Worm (Caenorhabditis elegans): Measurements from ENCODE around the gene F13B12.3.

Gene F13B12.3

ce11 chrIV:10438901-10439300 is at the start of gene F13B12.3:
Gene F13B12.3, plus strand, starts transcription at chrIV:10439123.
- no peak for TF ChIP-seq him-1 (tag; optimal IDR thresholded peaks at IDR 0.05)
- TF ChIP-seq dao-5 (tag; optimal IDR thresholded peaks at IDR 0.05): no peak

- TF ChIP-seq him-1 (tag; optimal IDR thresholded peaks at IDR 0.05) (no peak), dao-5 (tag; optimal IDR thresholded peaks at IDR 0.05) (no peak), W03F9.2 (tag; optimal IDR thresholded peaks at IDR 0.05) (no peak)
Observed at ce11 chrIV:10391827-10392226, 47.1 kb upstream of the F13B12.3 start, which contains the start of gene spe-26. Gene spe-26, minus strand, starts transcription at chrIV:10391927.

- no peak for TF ChIP-seq him-1 (tag; optimal IDR thresholded peaks at IDR 0.05)
- no peak for TF ChIP-seq dao-5 (tag; optimal IDR thresholded peaks at IDR 0.05)
- TF ChIP-seq W03F9.2 (tag; optimal IDR thresholded peaks at IDR 0.05): no peak
Observed at ce11 chrIV:10394858-10395257, 44.1 kb upstream of the F13B12.3 start, which contains the start of gene R10H10.4. Gene R10H10.4, minus strand, starts transcription at chrIV:10394958.

DNA sequence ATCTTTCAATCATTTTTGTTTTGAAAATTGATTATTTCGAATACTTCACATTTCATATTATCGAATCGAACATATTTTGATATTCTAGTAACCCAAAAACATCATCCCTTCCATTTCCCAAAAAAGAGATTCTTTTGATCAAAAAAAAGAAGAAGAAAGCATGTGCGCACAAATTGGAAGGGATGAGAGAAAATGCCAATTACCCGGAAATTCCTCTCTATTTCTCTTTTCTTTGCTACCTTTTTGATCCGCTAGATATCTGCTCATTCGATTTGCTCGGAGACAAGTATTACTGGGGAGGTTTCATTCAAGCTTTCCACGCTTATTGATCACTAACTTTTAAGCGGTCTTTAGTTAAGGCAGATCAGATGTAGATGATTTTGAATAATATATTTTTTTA is 42.1 kb upstream of the F13B12.3 start:
- TF ChIP-seq him-1 (tag; optimal IDR thresholded peaks at IDR 0.05) (peak; percentile 1), W03F9.2 (tag; optimal IDR thresholded peaks at IDR 0.05) (no peak)

- no peak for TF ChIP-seq him-1 (tag; optimal IDR thresholded peaks at IDR 0.05)
- no peak for TF ChIP-seq W03F9.2 (tag; optimal IDR thresholded peaks at IDR 0.05)
- TF ChIP-seq dao-5 (tag; optimal IDR thresholded peaks at IDR 0.05): no peak
Observed at ce11 chrIV:10398244-10398643, 40.7 kb upstream of the F13B12.3 start.

- TF ChIP-seq dao-5 (tag; optimal IDR thresholded peaks at IDR 0.05): no peak
- TF ChIP-seq W03F9.2 (tag; optimal IDR thresholded peaks at IDR 0.05): no peak
- TF ChIP-seq him-1 (tag; optimal IDR thresholded peaks at IDR 0.05): peak; percentile 80
Observed at ce11 chrIV:10403193-10404058, 35.5 kb upstream of the F13B12.3 start, which contains the start of gene gpa-7. Gene gpa-7, plus strand, starts transcription at chrIV:10404008.

DNA sequence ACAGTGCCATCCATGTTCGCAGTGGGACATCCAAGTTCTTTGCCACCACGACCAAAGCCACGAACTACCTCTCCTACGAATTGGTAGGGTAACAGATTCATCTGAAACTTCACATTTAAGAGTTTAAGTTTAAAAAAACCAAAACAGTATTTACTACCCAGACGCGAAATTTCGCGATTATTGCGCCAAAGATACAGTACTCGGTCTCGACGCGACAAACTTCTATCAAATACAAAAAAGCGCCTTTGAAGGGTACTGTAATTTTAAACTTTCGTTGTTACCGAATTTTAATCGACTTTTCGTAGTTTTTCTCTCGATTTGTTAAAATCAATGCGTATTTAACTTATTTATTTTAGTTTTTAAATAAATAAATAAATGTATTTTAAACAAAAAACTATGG is 29.5 kb upstream of the F13B12.3 start, which contains the start of gene rfk-1:
TSS of gene rfk-1 (minus strand) at position 101 of the 400 bp plus-strand sequence.
- TF ChIP-seq dao-5 (tag; optimal IDR thresholded peaks at IDR 0.05) (no peak), W03F9.2 (tag; optimal IDR thresholded peaks at IDR 0.05) (no peak), him-1 (tag; optimal IDR thresholded peaks at IDR 0.05) (no peak)

- TF ChIP-seq W03F9.2 (tag; optimal IDR thresholded peaks at IDR 0.05) (no peak), dao-5 (tag; optimal IDR thresholded peaks at IDR 0.05) (no peak), him-1 (tag; optimal IDR thresholded peaks at IDR 0.05) (no peak)
Observed at ce11 chrIV:10413828-10414227, 25.1 kb upstream of the F13B12.3 start, which contains the start of gene R10H10.7. Gene R10H10.7, minus strand, starts transcription at chrIV:10413928.

DNA sequence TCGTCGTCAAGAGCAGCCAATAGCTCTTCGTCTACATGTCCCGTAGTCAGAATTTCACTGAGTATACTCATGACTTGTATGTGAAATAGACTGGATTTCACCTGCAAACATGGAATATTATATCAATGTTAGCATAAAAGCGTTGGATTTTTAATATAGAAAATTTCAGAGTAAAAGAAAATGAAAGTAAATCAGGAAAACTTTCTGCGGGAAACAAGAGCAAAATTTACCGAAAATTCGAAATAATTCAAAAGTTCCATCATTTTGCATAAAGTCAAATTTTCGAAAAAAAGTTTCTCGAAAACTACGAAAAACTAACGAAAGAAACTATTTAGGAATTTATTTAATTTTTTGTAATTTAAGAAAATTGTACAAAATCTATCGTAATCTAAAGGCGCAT is 21.1 kb upstream of the F13B12.3 start, which contains the start of gene F13B12.6:
TSS of gene F13B12.6 (minus strand) at position 101 of the 400 bp plus-strand sequence.
- no peak for TF ChIP-seq him-1 (tag; optimal IDR thresholded peaks at IDR 0.05)
- TF ChIP-seq W03F9.2 (tag; optimal IDR thresholded peaks at IDR 0.05): no peak
- no peak for TF ChIP-seq dao-5 (tag; optimal IDR thresholded peaks at IDR 0.05)

ce11 chrIV:10419896-10420295 is 19.0 kb upstream of the F13B12.3 start:
- TF ChIP-seq W03F9.2 (tag; optimal IDR thresholded peaks at IDR 0.05) (no peak), dao-5 (tag; optimal IDR thresholded peaks at IDR 0.05) (no peak), him-1 (tag; optimal IDR thresholded peaks at IDR 0.05) (no peak)

DNA sequence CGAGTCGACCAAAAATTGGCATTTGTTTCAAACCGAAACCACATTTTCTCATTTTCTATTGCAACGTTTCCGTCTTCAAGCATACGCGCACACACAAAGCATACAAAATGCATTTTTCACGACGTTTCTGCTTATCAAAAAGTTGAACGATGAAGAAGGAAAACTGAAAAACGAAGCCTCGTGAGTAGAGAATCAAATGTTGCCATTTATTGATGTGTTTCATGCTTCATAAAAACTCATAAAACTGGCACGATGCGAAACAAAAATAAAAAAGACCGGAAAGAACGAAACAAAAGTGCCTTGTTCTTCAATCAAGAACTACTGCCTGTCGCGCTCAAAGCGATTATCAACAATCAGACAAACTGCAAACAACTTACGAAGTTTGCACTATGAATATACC is 18.5 kb upstream of the F13B12.3 start:
- TF ChIP-seq W03F9.2 (tag; optimal IDR thresholded peaks at IDR 0.05) (no peak), him-1 (tag; optimal IDR thresholded peaks at IDR 0.05) (no peak), dao-5 (tag; optimal IDR thresholded peaks at IDR 0.05) (no peak)

ce11 chrIV:10421256-10421655 is 17.7 kb upstream of the F13B12.3 start:
- TF ChIP-seq him-1 (tag; optimal IDR thresholded peaks at IDR 0.05) (no peak), W03F9.2 (tag; optimal IDR thresholded peaks at IDR 0.05) (no peak), dao-5 (tag; optimal IDR thresholded peaks at IDR 0.05) (no peak)

DNA sequence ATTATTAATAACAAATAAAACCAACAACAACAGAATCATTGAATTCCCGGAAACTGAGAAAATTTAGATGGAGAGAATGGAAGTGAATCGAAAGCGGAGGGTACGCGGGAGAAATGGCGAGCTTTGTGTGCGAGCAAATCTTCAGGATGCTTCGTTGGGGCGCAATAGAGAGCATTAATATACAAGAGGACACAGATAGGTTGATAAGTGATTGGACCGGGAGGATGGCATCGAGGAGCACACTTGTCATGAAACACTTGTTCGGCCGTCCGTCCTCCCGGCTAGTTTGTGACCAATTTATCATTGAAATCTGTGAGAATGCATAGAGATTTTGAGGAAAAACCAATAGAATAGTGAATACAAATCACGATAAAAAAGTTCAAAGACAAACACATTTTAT is 16.7 kb upstream of the F13B12.3 start:
- TF ChIP-seq W03F9.2 (tag; optimal IDR thresholded peaks at IDR 0.05): no peak
- TF ChIP-seq dao-5 (tag; optimal IDR thresholded peaks at IDR 0.05): no peak
- no peak for TF ChIP-seq him-1 (tag; optimal IDR thresholded peaks at IDR 0.05)

DNA sequence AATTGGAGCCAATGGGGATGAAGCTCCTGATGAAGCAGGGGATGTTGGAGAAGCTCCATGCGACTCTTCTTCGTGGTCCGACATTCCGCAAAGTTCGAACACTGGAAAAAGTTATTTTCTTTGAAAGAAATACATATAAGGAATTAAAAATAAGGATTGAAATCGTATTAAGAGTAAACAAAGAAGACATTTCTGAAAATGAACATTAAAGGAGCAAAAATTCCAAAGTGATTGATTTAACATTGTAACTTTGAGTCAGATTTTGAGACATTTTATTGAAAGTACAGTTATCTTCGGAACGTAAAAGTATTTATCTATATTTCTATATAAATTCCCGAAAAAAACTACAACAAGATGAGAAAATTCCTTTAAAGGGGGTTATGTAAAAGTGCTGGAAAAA is 14.4 kb upstream of the F13B12.3 start, which contains the start of gene F13B12.1:
TSS of gene F13B12.1 (minus strand) at position 101 of the 400 bp plus-strand sequence.
- no peak for TF ChIP-seq W03F9.2 (tag; optimal IDR thresholded peaks at IDR 0.05)

All from whole organism, L4/young adult.